Fruit fly (Drosophila melanogaster): Measurements from ENCODE around the gene Pgam5.

Pgam5 gene

DNA sequence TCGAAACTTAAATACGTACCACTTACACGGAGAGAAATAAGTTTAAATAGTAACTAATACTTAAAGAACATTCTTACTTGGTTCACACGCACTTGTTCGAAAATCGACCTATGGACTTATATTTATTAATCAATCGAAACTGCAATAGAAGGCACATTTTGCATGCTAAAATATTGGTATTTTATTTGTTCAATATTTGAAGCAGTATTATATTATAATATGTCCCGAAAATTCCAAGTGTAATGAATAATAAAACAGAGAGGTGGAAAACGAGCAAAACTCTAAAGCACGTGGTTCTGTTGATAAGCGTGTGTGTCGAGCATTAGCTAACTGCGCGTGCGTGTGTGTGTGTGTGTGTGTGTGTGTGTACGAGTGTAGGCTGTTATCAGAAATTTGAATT is 23.5 kb downstream of the Pgam5 start (continued):
- TF ChIP-seq B-H1 (GFP tag; IDR thresholded peaks at IDR 0.05) (peak; percentile 31; the same call in 1 of the 3 replicates), CG9727 (GFP tag; optimal IDR thresholded peaks at IDR 0.05) (peak; percentile 92), CG14710 (tag; optimal IDR thresholded peaks at IDR 0.05) (peak; percentile 66), Ssrp (tag; optimal IDR thresholded peaks at IDR 0.05) (peak; percentile 67), z (GFP tag; IDR thresholded peaks at IDR 0.05) (no peak), CG8290 (GFP tag; optimal IDR thresholded peaks at IDR 0.05) (no peak), CG8290 (tag; optimal IDR thresholded peaks at IDR 0.05) (peak in 1 of 2 experiments; percentile 88), CG33557 (GFP tag; optimal IDR thresholded peaks at IDR 0.05) (peak; percentile 49), Tbp (GFP tag; optimal IDR thresholded peaks at IDR 0.05) (no peak), Taf1 (GFP tag; IDR thresholded peaks at IDR 0.05) (peak; percentile 58), CG4707 (GFP tag; optimal IDR thresholded peaks at IDR 0.05) (peak; percentile 51), mam (GFP tag; optimal IDR thresholded peaks at IDR 0.05) (peak; percentile 85), CG10366 (GFP tag; IDR thresholded peaks at IDR 0.05) (peak; percentile 76), HLHmδ (GFP tag; optimal IDR thresholded peaks at IDR 0.05) (no peak), HLH4C (GFP tag; IDR thresholded peaks at IDR 0.05; ENCODE audit: partially characterized antibody) (no peak), CG7987 (GFP tag; optimal IDR thresholded peaks at IDR 0.05) (peak; percentile 77), zen (tag; optimal IDR thresholded peaks at IDR 0.05) (peak; percentile 69), D (optimal IDR thresholded peaks at IDR 0.05) (no peak), D (GFP tag; optimal IDR thresholded peaks at IDR 0.05) (peak; percentile 64), Hmr (GFP tag; optimal IDR thresholded peaks at IDR 0.05) (peak; percentile 95), Hand (GFP tag; optimal IDR thresholded peaks at IDR 0.05) (peak; percentile 92), Mes4 (GFP tag; optimal IDR thresholded peaks at IDR 0.05) (no peak), CG7357 (GFP tag; IDR thresholded peaks at IDR 0.05) (peak; percentile 65; the same call in 2 of the 3 replicates), kah (GFP tag; optimal IDR thresholded peaks at IDR 0.05) (peak; percentile 48), CG2712 (tag; optimal IDR thresholded peaks at IDR 0.05) (peak; percentile 85), Ets65A (GFP tag) (peak; percentile 95), Stat92E (GFP tag; optimal IDR thresholded peaks at IDR 0.05) (no peak), Sry-β (GFP tag; optimal IDR thresholded peaks at IDR 0.05) (peak; percentile 6), CG4730 (GFP tag; IDR thresholded peaks at IDR 0.05) (peak; percentile 49), cato (GFP tag; optimal IDR thresholded peaks at IDR 0.05; ENCODE audit: borderline replicate concordance) (peak; percentile 34), tx (GFP tag; optimal IDR thresholded peaks at IDR 0.05) (peak; percentile 73), wdn (GFP tag; IDR thresholded peaks at IDR 0.05) (peak; percentile 77), B-H2 (GFP tag; optimal IDR thresholded peaks at IDR 0.05) (peak; percentile 88), CG6791 (GFP tag; IDR thresholded peaks at IDR 0.05; ENCODE audit: partially characterized antibody) (no peak), pfk (GFP tag; optimal IDR thresholded peaks at IDR 0.05) (peak; percentile 18), dan (GFP tag; IDR thresholded peaks at IDR 0.05) (no peak), Jarid2 (GFP tag; optimal IDR thresholded peaks at IDR 0.05) (peak; percentile 57), GATAe (GFP tag; conservative IDR thresholded peaks at IDR 0.05) (peak; percentile 50; the same call in 1 of the 2 replicates), CG3847 (GFP tag; IDR thresholded peaks at IDR 0.05) (peak; percentile 86), CG1603 (tag; optimal IDR thresholded peaks at IDR 0.05) (peak; percentile 80), abd-A (tag; optimal IDR thresholded peaks at IDR 0.05) (peak; percentile 83), Gug (GFP tag; IDR thresholded peaks at IDR 0.05) (peak; percentile 72; the same call in 3 of the 4 replicates), Drgx (GFP tag; IDR thresholded peaks at IDR 0.05) (no peak), CG3163 (GFP tag; optimal IDR thresholded peaks at IDR 0.05) (peak; percentile 29), hb (GFP tag; IDR thresholded peaks at IDR 0.05; ENCODE audit: partially characterized antibody) (no peak), CG11560 (tag; IDR thresholded peaks at IDR 0.05) (0 out of 3 replicates have a peak, but pooled peaks have one; percentile 58), CG17328 (GFP tag; IDR thresholded peaks at IDR 0.05) (peak; percentile 59), toy (GFP tag; IDR thresholded peaks at IDR 0.05) (0 out of 2 replicates have a peak, but pooled peaks have one; percentile 42), vnd (GFP tag; IDR thresholded peaks at IDR 0.05; ENCODE audit: partially characterized antibody) (no peak), Hr51 (GFP tag; optimal IDR thresholded peaks at IDR 0.05) (peak; percentile 76 to 89)

All from whole organism, embryonic.